Worm (Caenorhabditis elegans) whole organism, L1 larva: ENCODE results near the gene dpf-5.

ENCODE experiments used
- C04F5.9 ChIP-seq: sonication (generic microtip); optimal IDR thresholded peaks from 2 replicates; lab custom pipeline; 2016; ENCODE audit warnings: missing genetic modification characterization, missing compliant biosample characterization
- C16A3.4 ChIP-seq: fragments of 150-350 bp; optimal IDR thresholded peaks from 2 replicates; lab custom pipeline; 2014; ENCODE audit warnings: missing biosample characterization, missing genetic modification characterization
- C34B4.2 ChIP-seq: sonication (generic microtip); optimal IDR thresholded peaks from 2 replicates; lab custom pipeline; 2017; ENCODE audit warnings: mild to moderate bottlenecking, missing genetic modification characterization, missing compliant biosample characterization
- F16B12.6 ChIP-seq: fragments of 150-350 bp; optimal IDR thresholded peaks from 2 replicates; lab custom pipeline; 2014; ENCODE audit warnings: missing biosample characterization, missing genetic modification characterization
- aha-1 ChIP-seq: fragments of 150-350 bp; optimal IDR thresholded peaks from 2 replicates; lab custom pipeline; 2014; ENCODE audit warnings: missing biosample characterization, missing genetic modification characterization
- alr-1 ChIP-seq: fragments of 200-800 bp; sonication (Bioruptor generic); optimal IDR thresholded peaks from 2 replicates; lab custom pipeline; 2018; ENCODE audit warnings: borderline replicate concordance, mild to moderate bottlenecking, missing genetic modification characterization, missing compliant biosample characterization
- aly-2 ChIP-seq: fragments of 150-350 bp; optimal IDR thresholded peaks from 2 replicates; lab custom pipeline; 2014; ENCODE audit warnings: missing biosample characterization, missing genetic modification characterization
- ceh-63 ChIP-seq: fragments of 200-800 bp; sonication (Bioruptor generic); optimal IDR thresholded peaks from 2 replicates; lab custom pipeline; 2018; ENCODE audit warnings: mild to moderate bottlenecking, missing genetic modification characterization, missing compliant biosample characterization
- ceh-8 ChIP-seq: fragments of 200-800 bp; sonication (Bioruptor generic); optimal IDR thresholded peaks from 2 replicates; lab custom pipeline; 2018; ENCODE audit warnings: mild to moderate bottlenecking, missing genetic modification characterization, moderate library complexity, missing compliant biosample characterization
- ceh-90 ChIP-seq: sonication (generic microtip); optimal IDR thresholded peaks from 2 replicates; lab custom pipeline; 2016; ENCODE audit warnings: missing genetic modification characterization, missing compliant biosample characterization
- ces-1 ChIP-seq: fragments of 150-350 bp; optimal IDR thresholded peaks from 2 replicates; lab custom pipeline; 2014; ENCODE audit warnings: missing biosample characterization, missing genetic modification reagents, missing genetic modification characterization
- dpl-1 ChIP-seq, 3 experiments: fragments of 150-350 bp in 2 of 3; sonication (generic microtip) in 1 of 3; optimal IDR thresholded peaks; 2 replicates each; lab custom pipeline; 2014 to 2017; ENCODE audit warnings: missing biosample characterization in 3 of 3, missing genetic modification characterization in 3 of 3, missing genetic modification reagents in 3 of 3
- efl-1 ChIP-seq, 4 experiments: fragments of 150-350 bp; optimal IDR thresholded peaks in 3 of 4; peaks in 1 of 4; 1 replicate in 1 of 4; 2 replicates in 3 of 4; lab custom pipeline; 2014; ENCODE audit warnings: missing biosample characterization in 2 of 4, missing genetic modification characterization in 2 of 4, missing genetic modification reagents in 2 of 4
- egl-13 ChIP-seq: sonication (generic microtip); optimal IDR thresholded peaks from 2 replicates; lab custom pipeline; 2016; ENCODE audit warnings: missing genotype, missing genetic modification reagents, missing genetic modification characterization, missing compliant biosample characterization
- elt-2 ChIP-seq: sonication (generic microtip); optimal IDR thresholded peaks from 2 replicates; lab custom pipeline; 2016; ENCODE audit warnings: missing genetic modification characterization, mild to moderate bottlenecking, inconsistent platforms, missing compliant biosample characterization, missing genetic modification reagents
- ets-5 ChIP-seq: fragments of 200-800 bp; sonication (Bioruptor generic); IDR thresholded peaks from 2 replicates; pipeline ENCODE4 v1.3.6; 2022; ENCODE audit warnings: missing genetic modification characterization, missing compliant biosample characterization
- fkh-4 ChIP-seq: sonication (generic microtip); optimal IDR thresholded peaks from 2 replicates; lab custom pipeline; 2016; ENCODE audit warnings: missing compliant biosample characterization, missing genetic modification characterization, borderline replicate concordance
- fos-1 ChIP-seq: fragments of 150-350 bp; optimal IDR thresholded peaks from 2 replicates; lab custom pipeline; 2014; ENCODE audit warnings: missing biosample characterization, missing genetic modification characterization
- hpl-2 ChIP-seq: fragments of 150-350 bp; optimal IDR thresholded peaks from 2 replicates; lab custom pipeline; 2014; ENCODE audit warnings: missing biosample characterization, missing genetic modification reagents, missing genetic modification characterization
- irx-1 ChIP-seq: sonication (generic microtip); optimal IDR thresholded peaks from 2 replicates; lab custom pipeline; 2016; ENCODE audit warnings: missing genetic modification characterization, missing compliant biosample characterization
- jun-1 ChIP-seq: fragments of 150-350 bp; optimal IDR thresholded peaks from 2 replicates; lab custom pipeline; 2014; ENCODE audit warnings: missing biosample characterization, missing genetic modification reagents, missing genetic modification characterization
- lin-35 ChIP-seq, 2 experiments: fragments of 150-350 bp; optimal IDR thresholded peaks; 2 replicates each; lab custom pipeline; 2014; ENCODE audit warnings: missing biosample characterization in 2 of 2, missing genetic modification characterization in 2 of 2, missing genetic modification reagents in 2 of 2
- mab-9 ChIP-seq: fragments of 200-800 bp; sonication (Bioruptor generic); IDR thresholded peaks from 2 replicates; pipeline ENCODE4 v1.3.6; 2022; ENCODE audit warnings: missing genetic modification reagents, missing genetic modification characterization, missing compliant biosample characterization
- nhr-11 ChIP-seq: fragments of 150-350 bp; optimal IDR thresholded peaks from 2 replicates; lab custom pipeline; 2014; ENCODE audit warnings: missing biosample characterization, missing genetic modification characterization
- nhr-12 ChIP-seq: sonication (generic microtip); optimal IDR thresholded peaks from 2 replicates; lab custom pipeline; 2017; ENCODE audit warnings: missing biosample characterization, missing genetic modification characterization
- nhr-19 ChIP-seq: fragments of 200-800 bp; sonication (Bioruptor generic); conservative IDR thresholded peaks from 2 replicates; pipeline ENCODE4 v1.3.6; 2022; ENCODE audit warnings: missing genetic modification characterization, missing compliant biosample characterization
- nhr-28 ChIP-seq: fragments of 150-350 bp; optimal IDR thresholded peaks from 2 replicates; lab custom pipeline; 2014; ENCODE audit warnings: missing biosample characterization, missing genetic modification characterization
- nhr-85 ChIP-seq: sonication (generic microtip); peaks from one replicate; lab custom pipeline; 2016; ENCODE audit warnings: missing genetic modification characterization, inconsistent platforms, missing compliant biosample characterization
- nhr-90 ChIP-seq: sonication (generic microtip); optimal IDR thresholded peaks from 2 replicates; lab custom pipeline; 2016; ENCODE audit warnings: mild to moderate bottlenecking, missing genetic modification characterization, missing compliant biosample characterization; ENCODE audit not compliant: poor library complexity
- snpc-4 ChIP-seq: fragments of 150-350 bp; optimal IDR thresholded peaks from 2 replicates; lab custom pipeline; 2014; ENCODE audit warnings: missing biosample characterization, missing genetic modification characterization
- snu-23 ChIP-seq: sonication (generic microtip); optimal IDR thresholded peaks from 2 replicates; lab custom pipeline; 2016; ENCODE audit warnings: missing genetic modification characterization, missing compliant biosample characterization
- sptf-1 ChIP-seq: fragments of 150-350 bp; optimal IDR thresholded peaks from 2 replicates; lab custom pipeline; 2014; ENCODE audit warnings: missing biosample characterization, missing genetic modification characterization
- sup-37 ChIP-seq: fragments of 200-800 bp; sonication (Bioruptor generic); optimal IDR thresholded peaks from 2 replicates; lab custom pipeline; 2018; ENCODE audit warnings: mild to moderate bottlenecking, missing genetic modification characterization, missing compliant biosample characterization
- swsn-7 ChIP-seq: sonication (generic microtip); optimal IDR thresholded peaks from 2 replicates; lab custom pipeline; 2016; ENCODE audit warnings: missing genetic modification characterization, missing compliant biosample characterization
- unc-30 ChIP-seq: sonication (generic microtip); optimal IDR thresholded peaks from 2 replicates; lab custom pipeline; 2017; ENCODE audit warnings: missing biosample characterization, missing genetic modification characterization
- unc-62 ChIP-seq: fragments of 150-350 bp; optimal IDR thresholded peaks from 2 replicates; lab custom pipeline; 2014; ENCODE audit warnings: missing biosample characterization, missing genetic modification reagents, missing genetic modification characterization
- xbp-1 ChIP-seq: sonication (generic microtip); optimal IDR thresholded peaks from 2 replicates; lab custom pipeline; 2016; ENCODE audit warnings: missing genetic modification characterization, missing compliant biosample characterization
- zip-4 ChIP-seq: fragments of 200-800 bp; sonication (Bioruptor generic); optimal IDR thresholded peaks from 2 replicates; lab custom pipeline; 2018; ENCODE audit warnings: mild to moderate bottlenecking, missing genetic modification characterization, moderate library complexity, missing compliant biosample characterization
- ztf-4 ChIP-seq: fragments of 150-350 bp; optimal IDR thresholded peaks from 2 replicates; lab custom pipeline; 2014; ENCODE audit warnings: missing biosample characterization, missing genetic modification characterization

The dpf-5 gene

DNA sequence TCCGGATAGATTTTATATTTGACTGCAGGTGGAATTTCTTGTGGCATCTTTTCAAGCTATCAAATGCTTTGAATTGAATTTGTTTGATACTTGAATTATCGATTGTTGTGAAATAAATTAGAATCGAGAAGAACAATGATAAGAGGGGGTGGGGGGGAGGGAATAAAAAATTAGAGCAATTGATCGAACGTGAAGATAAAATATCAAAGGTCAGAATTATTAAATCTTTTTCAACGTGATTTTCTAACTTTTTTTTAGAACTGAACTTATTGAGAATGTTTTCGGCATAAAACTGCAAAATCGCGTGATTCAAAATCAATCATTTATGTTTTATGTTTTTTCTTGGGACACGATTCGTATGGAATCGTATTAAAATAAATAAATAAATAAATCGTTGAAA lies 20.8 kb upstream of the dpf-5 start, which contains the start of gene mpz-4:
TSS of gene mpz-4 (minus strand) at position 101 of the 400 bp plus-strand sequence.
- TF ChIP-seq aly-2 (tag; lab: Kevin White, UChicago): no peak
- TF ChIP-seq, all 84 proteins: peak for 0

DNA sequence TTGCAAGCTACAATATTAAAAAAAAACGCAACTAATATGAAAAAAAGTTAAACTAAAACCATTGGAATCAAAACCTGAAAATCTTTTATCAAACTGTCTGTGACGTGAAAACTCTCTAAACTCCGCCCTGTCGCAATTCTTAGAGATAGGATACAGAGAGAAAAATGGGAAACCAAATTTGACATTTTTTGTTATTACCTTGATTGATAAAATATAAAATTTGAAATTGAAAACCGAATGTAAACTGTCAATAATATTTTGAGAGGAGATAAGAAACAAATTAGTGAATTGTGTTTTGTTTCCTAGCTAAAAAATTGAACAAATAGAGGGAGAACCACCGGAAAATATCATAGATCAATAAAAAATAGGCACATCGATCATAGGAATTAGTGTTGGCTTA lies 15.5 kb upstream of the dpf-5 start:
- TF ChIP-seq efl-1 (optimal IDR thresholded peaks at IDR 0.05; lab: Kevin White, UChicago) (no peak), efl-1 (GFP tag; optimal IDR thresholded peaks at IDR 0.05 in 1 of 2; lab: Kevin White, UChicago) (peak in 1 of 2 experiments; percentile 54), sptf-1 (tag; lab: Kevin White, UChicago) (no peak)
- TF ChIP-seq, all 84 proteins: peak for 1

DNA sequence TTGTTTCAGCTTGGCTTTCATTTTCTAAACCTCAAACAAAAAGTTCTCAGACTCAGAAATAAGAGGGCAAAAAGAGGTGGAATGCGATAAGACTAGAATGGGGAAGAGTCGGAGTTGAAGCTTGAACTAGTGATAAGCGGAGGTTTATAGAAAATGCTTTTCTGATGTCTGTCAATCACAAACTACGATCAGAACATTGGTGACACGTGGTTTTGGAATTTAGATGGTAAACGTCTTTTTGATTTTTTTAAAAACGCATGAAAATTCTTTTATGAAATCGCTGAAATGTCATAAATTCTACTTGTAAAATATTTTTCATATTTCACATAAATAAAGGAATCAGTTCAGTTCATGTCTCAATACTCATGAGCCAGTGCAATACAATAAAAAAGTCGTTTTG lies 14.7 kb upstream of the dpf-5 start, which contains the start of gene H06H21.8:
TSS of gene H06H21.8 (minus strand) at position 78 of the 400 bp plus-strand sequence.
- TF ChIP-seq elt-2 (tag; lab: Kevin White, UChicago) (peak; percentile 35), lin-35 (GFP tag; optimal IDR thresholded peaks at IDR 0.05; lab: Kevin White, UChicago) (peak in 1 of 2 experiments; percentile 11), zip-4 (no peak), efl-1 (optimal IDR thresholded peaks at IDR 0.05; lab: Kevin White, UChicago) (no peak), efl-1 (GFP tag; optimal IDR thresholded peaks at IDR 0.05 in 1 of 2; lab: Kevin White, UChicago) (peak in 1 of 2 experiments; percentile 76)

DNA sequence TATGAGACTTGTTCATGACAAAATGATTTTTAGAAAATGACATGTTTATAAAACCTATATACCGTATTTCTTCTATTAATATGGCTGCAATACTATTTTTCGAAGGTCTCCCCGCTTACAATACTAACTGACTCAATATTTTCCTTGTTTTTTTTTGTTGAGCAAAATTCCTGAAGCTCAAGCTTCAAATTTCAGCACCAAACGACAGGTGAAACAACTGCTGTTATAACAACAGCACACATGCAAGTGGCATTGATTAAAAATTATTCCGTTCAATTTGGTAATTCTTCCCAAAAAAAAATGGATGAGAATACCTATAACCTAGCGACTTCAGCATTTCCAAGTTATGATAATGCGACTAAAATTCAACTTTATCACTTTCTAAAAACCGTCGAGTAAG lies 7.8 kb upstream of the dpf-5 start, which contains the start of gene srw-94:
TSS of gene srw-94 (plus strand) at position 301 of the 400 bp plus-strand sequence.
- TF ChIP-seq mab-9 (no peak), nhr-28 (tag; lab: Kevin White, UChicago) (no peak), egl-13 (tag; lab: Kevin White, UChicago) (no peak), efl-1 (optimal IDR thresholded peaks at IDR 0.05; lab: Kevin White, UChicago) (no peak), efl-1 (GFP tag; optimal IDR thresholded peaks at IDR 0.05 in 1 of 2; lab: Kevin White, UChicago) (no peak), jun-1 (tag; lab: Kevin White, UChicago) (no peak), ceh-8 (GFP tag; lab: Kevin White, UChicago) (no peak), fos-1 (tag; lab: Kevin White, UChicago) (no peak), irx-1 (tag; lab: Kevin White, UChicago) (no peak), sup-37 (GFP tag; lab: Kevin White, UChicago) (no peak), ets-5 (GFP tag; lab: Robert Waterston, UW) (no peak), nhr-85 (tag; lab: Kevin White, UChicago) (no peak), nhr-11 (no peak), fkh-4 (tag; lab: Kevin White, UChicago) (no peak)
- TF ChIP-seq, all 84 proteins: peak for 0

DNA sequence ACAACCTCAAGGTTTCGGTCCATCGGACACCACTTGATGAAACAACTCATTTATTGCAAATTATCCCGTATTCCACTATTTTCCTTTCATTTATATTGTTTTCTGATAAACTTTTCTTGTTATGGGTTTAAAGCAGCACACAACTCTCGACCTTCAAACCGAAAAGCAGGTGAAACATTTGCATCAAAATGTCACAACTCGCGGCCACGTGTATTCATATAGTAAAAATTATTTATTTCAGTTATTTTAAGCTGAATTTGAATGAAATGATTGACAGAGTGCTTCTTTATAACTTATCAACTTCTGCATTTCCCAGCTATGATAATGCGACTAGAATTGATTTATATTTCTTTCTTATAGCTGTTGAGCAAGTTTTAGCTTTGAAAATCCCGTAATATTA lies 5.5 kb upstream of the dpf-5 start, which contains the start of gene srw-95:
TSS of gene srw-95 (plus strand) at position 213 of the 400 bp plus-strand sequence.
- TF ChIP-seq C04F5.9 (no peak), nhr-90 (tag; lab: Kevin White, UChicago) (no peak), efl-1 (optimal IDR thresholded peaks at IDR 0.05; lab: Kevin White, UChicago) (no peak), efl-1 (GFP tag; optimal IDR thresholded peaks at IDR 0.05 in 1 of 2; lab: Kevin White, UChicago) (peak in 1 of 2 experiments; percentile 83), C34B4.2 (tag; lab: Kevin White, UChicago) (no peak), nhr-12 (tag; lab: Kevin White, UChicago) (no peak), ceh-90 (no peak)

DNA sequence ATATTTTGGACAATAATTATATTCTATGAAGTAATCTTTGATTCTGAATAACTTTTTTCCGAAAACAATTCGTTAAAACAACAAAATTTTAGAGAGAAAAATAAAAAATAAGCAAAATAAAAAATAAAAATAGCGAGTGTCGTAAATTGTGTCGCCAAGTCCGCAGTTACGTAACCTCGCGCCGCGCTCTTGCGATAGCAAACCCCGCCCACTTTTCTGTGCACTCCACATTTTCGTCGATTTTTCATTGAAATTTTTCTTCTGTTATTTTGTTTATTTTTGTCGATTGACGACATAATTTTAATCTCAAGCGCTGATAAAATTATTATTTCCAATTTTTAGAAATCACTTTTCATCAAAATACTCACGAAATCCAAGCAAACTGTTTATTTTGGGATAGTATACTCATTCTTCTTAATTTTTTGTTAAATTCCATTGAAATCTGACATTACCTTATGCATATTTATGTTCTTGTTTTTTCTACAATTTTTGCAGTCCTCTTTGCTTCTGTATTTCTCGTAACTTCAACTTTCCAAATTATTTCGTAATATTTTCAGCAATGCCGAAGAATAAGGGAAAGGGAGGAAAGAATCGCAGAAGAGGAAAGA lies 4.1 kb upstream of the dpf-5 start, which contains the start of gene eif-1.A:
TSS of gene eif-1.A (plus strand) at position 558 of the 608 bp plus-strand sequence.
- TF ChIP-seq ztf-4 (tag; lab: Kevin White, UChicago) (no peak), alr-1 (tag; lab: Kevin White, UChicago) (no peak), aha-1 (no peak), ces-1 (GFP tag; lab: Kevin White, UChicago) (no peak), aly-2 (tag; lab: Kevin White, UChicago) (no peak), hpl-2 (GFP tag; lab: Kevin White, UChicago) (peak; percentile 26), C34B4.2 (tag; lab: Kevin White, UChicago) (no peak), nhr-28 (tag; lab: Kevin White, UChicago) (no peak), nhr-11 (no peak), ceh-63 (no peak), F16B12.6 (tag; lab: Kevin White, UChicago) (peak; percentile 82), C16A3.4 (peak; percentile 75), nhr-19 (GFP tag; lab: Robert Waterston, UW) (no peak), swsn-7 (peak; percentile 47), dpl-1 (GFP tag; optimal IDR thresholded peaks at IDR 0.05; lab: Kevin White, UChicago) (peak; percentile 54 to 72 (median 59)), snpc-4 (tag; lab: Kevin White, UChicago) (no peak), sup-37 (GFP tag; lab: Kevin White, UChicago) (no peak), sptf-1 (tag; lab: Kevin White, UChicago) (no peak), nhr-85 (tag; lab: Kevin White, UChicago) (peak; percentile 61), unc-62 (no peak), unc-30 (tag; lab: Kevin White, UChicago) (no peak), snu-23 (GFP tag; lab: Kevin White, UChicago) (peak; percentile 75), xbp-1 (tag; lab: Kevin White, UChicago) (peak; percentile 45), ceh-8 (GFP tag; lab: Kevin White, UChicago) (no peak)
